Worm (Caenorhabditis elegans) whole organism, young adult: ENCODE results near the gene C52B11.5.
A peak's percentile ranks its signal among the peaks of the same experiment; 100 is the strongest.

Source experiments
- B0336.3 ChIP-seq: fragments of 200-800 bp; sonication (Bioruptor generic); IDR thresholded peaks from 2 replicates; pipeline ENCODE4 v1.3.6; 2022; ENCODE audit warnings: missing genetic modification characterization, missing compliant biosample characterization
- F23B12.7 ChIP-seq: sonication (generic microtip); optimal IDR thresholded peaks from 2 replicates; lab custom pipeline; 2017; ENCODE audit warnings: missing genetic modification characterization, mild to moderate bottlenecking, missing compliant biosample characterization, antibody characterized with exemption, moderate library complexity; ENCODE audit not compliant: insufficient read depth
- F33H1.4 ChIP-seq: fragments of 200-800 bp; sonication (Bioruptor generic); IDR thresholded peaks from 2 replicates; pipeline ENCODE4 v1.3.6; 2022; ENCODE audit warnings: missing genetic modification reagents, missing genetic modification characterization, missing compliant biosample characterization
- F39B2.1 ChIP-seq: fragments of 200-800 bp; sonication (Bioruptor generic); IDR thresholded peaks from 2 replicates; pipeline ENCODE4 v1.3.6; 2022; ENCODE audit warnings: missing genetic modification reagents, missing genetic modification characterization, missing compliant biosample characterization
- F55B11.4 ChIP-seq: sonication (generic microtip); optimal IDR thresholded peaks from 2 replicates; lab custom pipeline; 2016; ENCODE audit warnings: missing compliant biosample characterization, missing genetic modification characterization, borderline replicate concordance; ENCODE audit not compliant: insufficient read depth
- T07F8.4 ChIP-seq: sonication (generic microtip); optimal IDR thresholded peaks from 2 replicates; lab custom pipeline; 2016; ENCODE audit warnings: mild to moderate bottlenecking, missing genetic modification characterization, moderate library complexity, missing compliant biosample characterization
- Y95B8A.8 ChIP-seq: fragments of 200-800 bp; sonication (Bioruptor generic); IDR thresholded peaks from 2 replicates; pipeline ENCODE4 v1.3.6; 2022; ENCODE audit warnings: missing genetic modification reagents, missing genetic modification characterization, missing compliant biosample characterization
- ceh-58 ChIP-seq: fragments of 200-800 bp; sonication (Bioruptor generic); IDR thresholded peaks from 2 replicates; pipeline ENCODE4 v1.3.6; 2022; ENCODE audit warnings: missing genetic modification characterization, missing compliant biosample characterization
- chd-7 ChIP-seq: sonication (generic microtip); optimal IDR thresholded peaks from 2 replicates; lab custom pipeline; 2016; ENCODE audit warnings: mild to moderate bottlenecking, missing genetic modification characterization, moderate library complexity, missing compliant biosample characterization
- egrh-3 ChIP-seq: fragments of 200-800 bp; sonication (Bioruptor generic); IDR thresholded peaks from 2 replicates; pipeline ENCODE4 v1.3.6; 2022; ENCODE audit warnings: missing genetic modification reagents, missing genetic modification characterization, missing compliant biosample characterization
- hmg-1.2 ChIP-seq: fragments of 200-800 bp; sonication (Bioruptor generic); IDR thresholded peaks from 2 replicates; pipeline ENCODE4 v1.3.6; 2022; ENCODE audit warnings: missing genetic modification reagents, missing genetic modification characterization, missing compliant biosample characterization
- lin-35 ChIP-seq, 3 experiments: fragments of 150-350 bp in 2 of 3; sonication (generic microtip) in 1 of 3; optimal IDR thresholded peaks; 2 replicates each; lab custom pipeline; 2014 to 2018; ENCODE audit warnings: missing biosample characterization in 3 of 3, missing genetic modification characterization in 3 of 3, missing genetic modification reagents in 3 of 3
- lin-40 ChIP-seq: sonication (generic microtip); optimal IDR thresholded peaks from 2 replicates; lab custom pipeline; 2016; ENCODE audit warnings: missing genetic modification characterization, mild to moderate bottlenecking, missing compliant biosample characterization, missing genotype, missing genetic modification reagents
- mcd-1 ChIP-seq: fragments of 200-800 bp; sonication (Bioruptor generic); IDR thresholded peaks from 2 replicates; pipeline ENCODE4 v1.3.6; 2022; ENCODE audit warnings: missing genetic modification reagents, missing genetic modification characterization, missing compliant biosample characterization
- nfya-1 ChIP-seq: sonication (generic microtip); optimal IDR thresholded peaks from 2 replicates; lab custom pipeline; 2017; ENCODE audit warnings: antibody characterized with exemption, missing compliant biosample characterization, missing genetic modification characterization, borderline replicate concordance; ENCODE audit not compliant: insufficient read depth
- nfya-2 ChIP-seq: fragments of 200-800 bp; sonication (Bioruptor generic); IDR thresholded peaks from 2 replicates; pipeline ENCODE4 v1.3.6; 2022; ENCODE audit warnings: missing genetic modification reagents, missing genetic modification characterization, missing compliant biosample characterization
- nfyb-1 ChIP-seq: fragments of 200-800 bp; sonication (Bioruptor generic); IDR thresholded peaks from 2 replicates; pipeline ENCODE4 v1.3.6; 2022; ENCODE audit warnings: missing genetic modification reagents, missing genetic modification characterization, missing compliant biosample characterization
- nhr-179 ChIP-seq: sonication (generic microtip); optimal IDR thresholded peaks from 2 replicates; lab custom pipeline; 2016; ENCODE audit warnings: mild to moderate bottlenecking, missing genetic modification characterization, missing compliant biosample characterization
- zfh-2 ChIP-seq: fragments of 200-800 bp; sonication (Bioruptor generic); conservative IDR thresholded peaks from 2 replicates; pipeline ENCODE4 v1.3.6; 2022; ENCODE audit warnings: missing genetic modification reagents, missing genetic modification characterization, missing compliant biosample characterization
- ztf-26 ChIP-seq: sonication (generic microtip); optimal IDR thresholded peaks from 2 replicates; lab custom pipeline; 2017; ENCODE audit warnings: missing genetic modification characterization, missing compliant biosample characterization

The C52B11.5 gene

DNA sequence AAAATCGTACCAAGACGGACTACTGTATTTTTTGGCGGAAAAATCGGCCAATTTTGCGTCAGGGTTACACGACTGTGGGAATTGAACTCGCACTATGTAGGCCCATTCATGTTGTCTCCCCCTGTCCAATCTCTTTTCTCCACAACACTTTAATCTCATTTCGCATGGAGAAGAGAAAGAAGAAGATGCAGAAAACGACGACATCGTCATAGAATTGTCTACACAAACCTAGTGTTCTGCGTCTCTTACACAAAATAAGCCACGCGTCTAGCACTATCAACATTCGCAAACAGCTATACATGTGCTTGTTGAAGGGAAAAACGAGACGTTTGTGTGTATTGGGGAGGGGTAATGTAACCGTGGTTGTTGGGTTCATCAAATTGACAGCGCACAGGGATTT, 50.4 kb downstream of the C52B11.5 start (continued):
- peak; percentile 88 for TF ChIP-seq ztf-26
- peak; percentile 59 for TF ChIP-seq F23B12.7 (tag; lab: Kevin White, UChicago)
- TF ChIP-seq B0336.3 (GFP tag; lab: Robert Waterston, UW), result peak; percentile 60
- no peak for TF ChIP-seq nhr-179 (tag; lab: Kevin White, UChicago)
- TF ChIP-seq mcd-1 (GFP tag; lab: Robert Waterston, UW), result peak; percentile 48
- TF ChIP-seq nfya-1 (tag; lab: Kevin White, UChicago), result no peak
- TF ChIP-seq lin-35 (GFP tag; optimal IDR thresholded peaks at IDR 0.05; lab: Kevin White, UChicago), result peak in 1 of 3 experiments; percentile 83
- 0 out of 2 replicates have a peak, but pooled peaks have one; percentile 54 for TF ChIP-seq nfyb-1 (GFP tag; lab: Robert Waterston, UW)
- no peak for TF ChIP-seq Y95B8A.8 (GFP tag; lab: Robert Waterston, UW)
- TF ChIP-seq F39B2.1 (GFP tag; lab: Robert Waterston, UW), result no peak
- no peak for TF ChIP-seq zfh-2 (GFP tag; lab: Robert Waterston, UW)
- TF ChIP-seq T07F8.4 (tag; lab: Kevin White, UChicago), result no peak
- no peak for TF ChIP-seq nfya-2 (GFP tag; lab: Robert Waterston, UW)
- no peak for TF ChIP-seq ceh-58 (GFP tag; lab: Robert Waterston, UW)
- TF ChIP-seq egrh-3 (GFP tag; lab: Robert Waterston, UW), result no peak
- TF ChIP-seq lin-40, result peak; percentile 95
- no peak for TF ChIP-seq F55B11.4 (tag; lab: Kevin White, UChicago)
- TF ChIP-seq chd-7, result no peak
- peak; percentile 69 for TF ChIP-seq hmg-1.2 (GFP tag; lab: Robert Waterston, UW)
- no peak for TF ChIP-seq F33H1.4
